Worm (Caenorhabditis elegans) whole organism, mixed stage, embryonic: ENCODE measurements around the gene C05G5.5.
A peak's percentile ranks its signal among the peaks of the same experiment; 100 is the strongest.

ENCODE experiments used
- blmp-1 ChIP-seq: fragments of 150-350 bp; optimal IDR thresholded peaks from 2 replicates; lab custom pipeline; 2014; ENCODE audit warnings: missing biosample characterization, missing genetic modification characterization
- ceh-43 ChIP-seq: fragments of 200-800 bp; sonication (Bioruptor generic); optimal IDR thresholded peaks from 2 replicates; lab custom pipeline; 2018; ENCODE audit warnings: mild to moderate bottlenecking, missing genetic modification characterization, moderate library complexity, missing compliant biosample characterization
- ces-1 ChIP-seq: fragments of 150-350 bp; optimal IDR thresholded peaks from 2 replicates; lab custom pipeline; 2014; ENCODE audit warnings: missing biosample characterization, missing genetic modification reagents, missing genetic modification characterization
- mab-5 ChIP-seq: fragments of 150-350 bp; optimal IDR thresholded peaks from 2 replicates; lab custom pipeline; 2014; ENCODE audit warnings: missing biosample characterization, missing genetic modification characterization
- nhr-12 ChIP-seq: fragments of 150-350 bp; optimal IDR thresholded peaks from 2 replicates; lab custom pipeline; 2014; ENCODE audit warnings: missing biosample characterization, missing genetic modification characterization
- pha-4 ChIP-seq: fragments of 150-350 bp; optimal IDR thresholded peaks from 2 replicates; lab custom pipeline; 2018; ENCODE audit warnings: missing biosample characterization, missing genetic modification reagents, missing genetic modification characterization
- sem-2 ChIP-seq: fragments of 200-800 bp; sonication (Bioruptor generic); optimal IDR thresholded peaks from 2 replicates; lab custom pipeline; 2018; ENCODE audit warnings: mild to moderate bottlenecking, missing genetic modification characterization, missing compliant biosample characterization

- TF ChIP-seq pha-4 (tag; lab: Kevin White, UChicago) (peak; percentile 55), mab-5 (no peak), ces-1 (peak; percentile 75), sem-2 (GFP tag; lab: Kevin White, UChicago) (peak; percentile 32), blmp-1 (tag; lab: Kevin White, UChicago) (no peak), nhr-12 (tag; lab: Kevin White, UChicago) (no peak), ceh-43 (GFP tag; lab: Kevin White, UChicago) (no peak)
These were observed 52.7 kb downstream of the C05G5.5 start for ce11 chrX:14708176-14708642.
